Worm (Caenorhabditis elegans): ENCODE results near the gene D2023.3.

- TF ChIP-seq mxl-3 (GFP tag; optimal IDR thresholded peaks at IDR 0.05) = no peak
- no peak for TF ChIP-seq nhr-28 (tag; optimal IDR thresholded peaks at IDR 0.05)
- no peak for TF ChIP-seq nhr-111 (GFP tag; optimal IDR thresholded peaks at IDR 0.05)
- TF ChIP-seq nhr-25 (tag; optimal IDR thresholded peaks at IDR 0.05; ENCODE audit: borderline replicate concordance, insufficient read depth) = no peak
- no peak for TF ChIP-seq duxl-1 (tag; optimal IDR thresholded peaks at IDR 0.05; ENCODE audit: poor library complexity)
- TF ChIP-seq nhr-77 (tag; optimal IDR thresholded peaks at IDR 0.05) = no peak
- TF ChIP-seq nhr-76 (tag; optimal IDR thresholded peaks at IDR 0.05) = no peak
- no peak for TF ChIP-seq dmd-8 (GFP tag; IDR thresholded peaks at IDR 0.05)
- TF ChIP-seq ama-1 (optimal IDR thresholded peaks at IDR 0.05) = no peak
- no peak for TF ChIP-seq unc-39 (tag; optimal IDR thresholded peaks at IDR 0.05)
- TF ChIP-seq set-16 (GFP tag; IDR thresholded peaks at IDR 0.05) = no peak
- no peak for TF ChIP-seq ceh-82 (tag; optimal IDR thresholded peaks at IDR 0.05)
Measured at ce11 chrV:11860375-11860774, 48.6 kb upstream of the D2023.3 start, which contains the start of gene R13H4.5.

All from whole organism, L4 larva.